Fruit fly (Drosophila melanogaster) whole organism, embryonic: ENCODE results near the gene Cdc7.

Experiments
- Atf3 ChIP-seq: fragments of 200-800 bp; sonication (Bioruptor generic); optimal IDR thresholded peaks from 3 replicates; lab custom pipeline; 2016; ENCODE audit warnings: missing biosample characterization, missing genetic modification characterization
- Atf6 ChIP-seq: fragments of 200-800 bp; sonication (Bioruptor generic); IDR thresholded peaks from 2 replicates; pipeline ENCODE4 v1.3.6; 2022; ENCODE audit warnings: missing biosample characterization, missing genetic modification characterization
- Bdp1 ChIP-seq: fragments of 200-800 bp; sonication (Bioruptor generic); optimal IDR thresholded peaks from 3 replicates; lab custom pipeline; 2016; ENCODE audit warnings: missing biosample characterization, missing genetic modification characterization
- CG10565 ChIP-seq: fragments of 200-800 bp; sonication (Bioruptor generic); optimal IDR thresholded peaks from 3 replicates; lab custom pipeline; 2016; ENCODE audit warnings: missing biosample characterization, mild to moderate bottlenecking, missing genetic modification characterization
- CG11247 ChIP-seq: fragments of 200-800 bp; sonication (Bioruptor generic); IDR thresholded peaks from 2 replicates; pipeline ENCODE4 v1.3.6; 2022; ENCODE audit warnings: missing biosample characterization, missing genetic modification characterization
- CG13123 ChIP-seq: fragments of 200-800 bp; sonication (Bioruptor generic); optimal IDR thresholded peaks from 2 replicates; lab custom pipeline; 2016; ENCODE audit warnings: missing biosample characterization, missing genetic modification characterization
- CG13287 ChIP-seq: fragments of 200-800 bp; sonication (Bioruptor generic); IDR thresholded peaks from 2 replicates; pipeline ENCODE4 v1.3.6; 2022; ENCODE audit warnings: missing biosample characterization, missing genetic modification characterization; ENCODE audit not compliant: partially characterized antibody
- CG13424 ChIP-seq: fragments of 200-800 bp; sonication (Bioruptor generic); optimal IDR thresholded peaks from 2 replicates; lab custom pipeline; 2019; ENCODE audit warnings: missing biosample characterization, mild to moderate bottlenecking, missing genetic modification characterization, moderate library complexity
- CG15696 ChIP-seq: fragments of 200-800 bp; sonication (Bioruptor generic); optimal IDR thresholded peaks from 2 replicates; lab custom pipeline; 2019; ENCODE audit warnings: missing biosample characterization, mild to moderate bottlenecking, missing genetic modification characterization, moderate library complexity
- CG1603 ChIP-seq: fragments of 200-800 bp; sonication (Bioruptor generic); optimal IDR thresholded peaks from 2 replicates; lab custom pipeline; 2019; ENCODE audit warnings: missing biosample characterization, mild to moderate bottlenecking, missing genetic modification characterization, moderate library complexity
- CG17568 ChIP-seq: fragments of 200-800 bp; sonication (Bioruptor generic); optimal IDR thresholded peaks from 2 replicates; lab custom pipeline; 2018; ENCODE audit warnings: missing biosample characterization, mild to moderate bottlenecking, missing genetic modification characterization, moderate library complexity
- CG1792 ChIP-seq: fragments of 200-800 bp; sonication (Bioruptor generic); optimal IDR thresholded peaks from 2 replicates; lab custom pipeline; 2016; ENCODE audit warnings: missing biosample characterization, missing genetic modification characterization
- CG18619 ChIP-seq: fragments of 200-800 bp; sonication (Bioruptor generic); optimal IDR thresholded peaks from 3 replicates; lab custom pipeline; 2017; ENCODE audit warnings: missing biosample characterization, mild to moderate bottlenecking, missing genetic modification characterization
- CG2889 ChIP-seq: fragments of 200-800 bp; sonication (Bioruptor generic); IDR thresholded peaks from 3 replicates; pipeline ENCODE4 v1.3.6; 2022; ENCODE audit warnings: missing biosample characterization, missing genetic modification characterization
- CG4617 ChIP-seq: fragments of 200-800 bp; sonication (Bioruptor generic); optimal IDR thresholded peaks from 3 replicates; lab custom pipeline; 2016; ENCODE audit warnings: missing biosample characterization, missing genetic modification characterization, borderline replicate concordance
- CG5953 ChIP-seq: fragments of 200-800 bp; sonication (Bioruptor generic); IDR thresholded peaks from 2 replicates; pipeline ENCODE4 v1.3.6; 2022; ENCODE audit warnings: missing biosample characterization, missing genetic modification characterization
- CG8089 ChIP-seq: fragments of 200-800 bp; sonication (Bioruptor generic); optimal IDR thresholded peaks from 3 replicates; lab custom pipeline; 2016; ENCODE audit warnings: missing biosample characterization, missing genetic modification characterization
- CG9609 ChIP-seq: fragments of 200-800 bp; sonication (Bioruptor generic); optimal IDR thresholded peaks from 3 replicates; lab custom pipeline; 2016; ENCODE audit warnings: missing biosample characterization, missing genetic modification characterization
- Deaf1 ChIP-seq: fragments of 200-800 bp; optimal IDR thresholded peaks from 3 replicates; lab custom pipeline; 2019; ENCODE audit warnings: missing biosample characterization, mild to moderate bottlenecking, missing genetic modification characterization, moderate library complexity
- Dfd ChIP-seq, 2 experiments: fragments of >200 bp; optimal IDR thresholded peaks; 2 replicates each; lab custom pipeline; 2017; ENCODE audit warnings: missing biosample characterization in 2 of 2, missing genetic modification characterization in 2 of 2
- Hr39 ChIP-seq: fragments of >200 bp; optimal IDR thresholded peaks from 2 replicates; lab custom pipeline; 2017
- Kr ChIP-seq: fragments of 200-800 bp; sonication (Bioruptor generic); optimal IDR thresholded peaks from 2 replicates; lab custom pipeline; 2017; ENCODE audit warnings: missing biosample characterization, mild to moderate bottlenecking, missing genetic modification characterization
- MTF-1 ChIP-seq: fragments of 200-800 bp; sonication (Bioruptor generic); optimal IDR thresholded peaks from 2 replicates; lab custom pipeline; 2018; ENCODE audit warnings: missing biosample characterization, mild to moderate bottlenecking, missing genetic modification characterization, borderline replicate concordance
- NC2α ChIP-seq: fragments of 200-800 bp; sonication (Bioruptor generic); optimal IDR thresholded peaks from 2 replicates; lab custom pipeline; 2016; ENCODE audit warnings: missing biosample characterization, missing genetic modification characterization
- Sin3A ChIP-seq: fragments of >200 bp; optimal IDR thresholded peaks from 2 replicates; lab custom pipeline; 2018
- Spps ChIP-seq: fragments of 200-800 bp; sonication (Bioruptor generic); optimal IDR thresholded peaks from 2 replicates; lab custom pipeline; 2018; ENCODE audit warnings: missing biosample characterization, mild to moderate bottlenecking, missing genetic modification characterization
- Sry-β ChIP-seq: fragments of 200-800 bp; sonication (Bioruptor generic); optimal IDR thresholded peaks from 2 replicates; lab custom pipeline; 2018; ENCODE audit warnings: missing biosample characterization, mild to moderate bottlenecking, missing genetic modification characterization, moderate library complexity
- abd-A ChIP-seq: fragments of 200-800 bp; sonication (Bioruptor generic); optimal IDR thresholded peaks from 3 replicates; lab custom pipeline; 2019; ENCODE audit warnings: missing biosample characterization, mild to moderate bottlenecking, missing genetic modification characterization, moderate library complexity
- ap ChIP-seq: fragments of 200-800 bp; sonication (Bioruptor generic); IDR thresholded peaks from 2 replicates; pipeline ENCODE4 v1.3.6; 2022; ENCODE audit warnings: missing biosample characterization, missing genetic modification characterization
- cad ChIP-seq: fragments of >200 bp; optimal IDR thresholded peaks from 2 replicates; lab custom pipeline; 2017; ENCODE audit warnings: missing biosample characterization, missing genetic modification characterization
- chinmo ChIP-seq: fragments of 200-800 bp; sonication (Bioruptor generic); IDR thresholded peaks from 4 replicates; pipeline ENCODE4 v1.3.6; 2022; ENCODE audit warnings: missing biosample characterization, missing genetic modification characterization; ENCODE audit not compliant: partially characterized antibody
- chn ChIP-seq: fragments of 200-800 bp; sonication (Bioruptor generic); optimal IDR thresholded peaks from 2 replicates; lab custom pipeline; 2016; ENCODE audit warnings: missing biosample characterization, missing genetic modification characterization
- croc ChIP-seq: fragments of 200-800 bp; sonication (Bioruptor generic); conservative IDR thresholded peaks from 3 replicates; pipeline ENCODE4 v1.3.6; 2022; ENCODE audit warnings: missing biosample characterization, missing genetic modification characterization
- dysf ChIP-seq: fragments of 200-800 bp; sonication (Bioruptor generic); IDR thresholded peaks from 3 replicates; pipeline ENCODE4 v1.3.6; 2022; ENCODE audit warnings: missing biosample characterization, missing genetic modification characterization
- emc ChIP-seq: fragments of 200-800 bp; sonication (Bioruptor generic); optimal IDR thresholded peaks from 2 replicates; lab custom pipeline; 2016; ENCODE audit warnings: missing biosample characterization, missing genetic modification characterization
- exex ChIP-seq: fragments of 200-800 bp; sonication (Bioruptor generic); optimal IDR thresholded peaks from 4 replicates; lab custom pipeline; 2018; ENCODE audit warnings: missing biosample characterization, mild to moderate bottlenecking, missing genetic modification characterization, moderate library complexity
- eyg ChIP-seq: fragments of 200-800 bp; sonication (Bioruptor generic); optimal IDR thresholded peaks from 3 replicates; lab custom pipeline; 2016; ENCODE audit warnings: missing biosample characterization, missing genetic modification characterization
- fd3F ChIP-seq: fragments of 200-800 bp; sonication (Bioruptor generic); optimal IDR thresholded peaks from 2 replicates; lab custom pipeline; 2018; ENCODE audit warnings: missing biosample characterization, mild to moderate bottlenecking, missing genetic modification characterization, moderate library complexity
- jigr1 ChIP-seq: fragments of 200-800 bp; sonication (Bioruptor generic); IDR thresholded peaks from 3 replicates; pipeline ENCODE4 v1.3.6; 2022; ENCODE audit warnings: missing biosample characterization, missing genetic modification characterization
- kah ChIP-seq: fragments of 200-800 bp; sonication (Bioruptor generic); optimal IDR thresholded peaks from 2 replicates; lab custom pipeline; 2018; ENCODE audit warnings: missing biosample characterization, mild to moderate bottlenecking, missing genetic modification characterization
- kay ChIP-seq: fragments of 200-800 bp; sonication (Bioruptor generic); optimal IDR thresholded peaks from 2 replicates; lab custom pipeline; 2016; ENCODE audit warnings: missing biosample characterization, missing genetic modification characterization
- mld ChIP-seq: fragments of 200-800 bp; sonication (Bioruptor generic); IDR thresholded peaks from 3 replicates; pipeline ENCODE4 v1.3.6; 2022; ENCODE audit warnings: missing biosample characterization, missing genetic modification characterization; ENCODE audit not compliant: partially characterized antibody
- nom ChIP-seq: fragments of 200-800 bp; sonication (Bioruptor generic); optimal IDR thresholded peaks from 2 replicates; lab custom pipeline; 2017; ENCODE audit warnings: missing biosample characterization, missing genetic modification characterization, mild to moderate bottlenecking, moderate library complexity, missing genetic modification reagents
- pb ChIP-seq: fragments of 200-800 bp; sonication (Bioruptor generic); optimal IDR thresholded peaks from 3 replicates; lab custom pipeline; 2016; ENCODE audit warnings: missing biosample characterization, missing genetic modification characterization
- rib ChIP-seq: fragments of 200-800 bp; sonication (Bioruptor generic); IDR thresholded peaks from 2 replicates; pipeline ENCODE4 v1.3.6; 2022; ENCODE audit warnings: missing biosample characterization, missing genetic modification characterization
- row ChIP-seq: fragments of 200-800 bp; sonication (Bioruptor generic); IDR thresholded peaks from 3 replicates; pipeline ENCODE4 v1.3.6; 2022; ENCODE audit warnings: missing biosample characterization, missing genetic modification characterization
- sob ChIP-seq: fragments of 200-800 bp; sonication (Bioruptor generic); IDR thresholded peaks from 2 replicates; pipeline ENCODE4 v1.3.6; 2022; ENCODE audit warnings: missing biosample characterization, missing genetic modification characterization
- ttk ChIP-seq: fragments of 200-800 bp; sonication (Bioruptor generic); IDR thresholded peaks from 2 replicates; pipeline ENCODE4 v2.1.2; 2022; ENCODE audit warnings: missing biosample characterization, missing genetic modification characterization
- usp ChIP-seq: fragments of >200 bp; optimal IDR thresholded peaks from 2 replicates; lab custom pipeline; 2017; ENCODE audit warnings: missing biosample characterization, missing genetic modification characterization
- z ChIP-seq: fragments of 200-800 bp; sonication (Bioruptor generic); IDR thresholded peaks from 3 replicates; pipeline ENCODE4 v1.3.6; 2022; ENCODE audit warnings: missing biosample characterization, missing genetic modification characterization

The Cdc7 gene

dm6 chrX:6678635-6679501 is 24.5 kb downstream of the Cdc7 start, which contains the start of gene ND-ASHI (continued):
- TF ChIP-seq abd-A (tag; lab: Kevin White, UChicago) (no peak), nom (GFP tag; lab: Kevin White, UChicago) (peak; percentile 96), kah (GFP tag; lab: Kevin White, UChicago) (peak; percentile 56), CG5953 (GFP tag; lab: Robert Waterston, UW) (peak; percentile 91), cad (GFP tag; lab: Kevin White, UChicago) (no peak), CG15696 (tag; lab: Kevin White, UChicago) (peak; percentile 75), Kr (no peak), exex (tag; lab: Kevin White, UChicago) (peak; percentile 80), fd3F (GFP tag; lab: Kevin White, UChicago) (peak; percentile 90), MTF-1 (GFP tag; lab: Kevin White, UChicago) (peak; percentile 89), CG4617 (peak; percentile 85), CG10565 (GFP tag; lab: Kevin White, UChicago) (peak; percentile 78), Atf6 (peak; percentile 96), Bdp1 (GFP tag; lab: Kevin White, UChicago) (peak; percentile 83), CG8089 (GFP tag; lab: Kevin White, UChicago) (peak; percentile 79), chinmo (GFP tag; lab: Robert Waterston, UW) (0 out of 4 replicates have a peak, but pooled peaks have one; percentile 4), sob (peak; percentile 97), dysf (GFP tag; lab: Robert Waterston, UW) (peak; percentile 96), mld (GFP tag; lab: Robert Waterston, UW) (no peak), CG1792 (GFP tag; lab: Kevin White, UChicago) (peak; percentile 88), CG1603 (tag; lab: Kevin White, UChicago) (peak; percentile 96), row (GFP tag; lab: Robert Waterston, UW) (peak; percentile 95), ap (GFP tag; lab: Robert Waterston, UW) (peak; percentile 93), Sin3A (no peak), pb (GFP tag; lab: Kevin White, UChicago) (peak; percentile 80), CG9609 (peak; percentile 84), Deaf1 (tag; lab: Kevin White, UChicago) (no peak), Hr39 (lab: Kevin White, UChicago) (no peak), NC2α (GFP tag; lab: Kevin White, UChicago) (peak; percentile 77), CG2889 (GFP tag; lab: Robert Waterston, UW) (peak; percentile 91), CG11247 (GFP tag; lab: Robert Waterston, UW) (peak; percentile 97), CG18619 (GFP tag; lab: Kevin White, UChicago) (peak; percentile 93), usp (GFP tag; lab: Kevin White, UChicago) (no peak), Sry-β (peak; percentile 37), CG13123 (GFP tag; lab: Kevin White, UChicago) (peak; percentile 75), Spps (peak; percentile 82), eyg (GFP tag; lab: Kevin White, UChicago) (peak; percentile 91), z (GFP tag; lab: Robert Waterston, UW) (peak; percentile 60; the same call in 2 of the 3 replicates), CG13287 (GFP tag; lab: Robert Waterston, UW) (no peak; the same call in 1 of the 2 replicates), Dfd (GFP tag; optimal IDR thresholded peaks at IDR 0.05; lab: Kevin White, UChicago) (no peak), jigr1 (GFP tag; lab: Robert Waterston, UW) (peak; percentile 81; the same call in 2 of the 3 replicates), chn (GFP tag; lab: Kevin White, UChicago) (peak; percentile 89), ttk (GFP tag; lab: Robert Waterston, UW) (peak; percentile 93), CG13424 (tag; lab: Kevin White, UChicago) (peak; percentile 92), emc (peak; percentile 88), rib (peak; percentile 96), kay (GFP tag; lab: Kevin White, UChicago) (peak; percentile 88), Atf3 (GFP tag; lab: Kevin White, UChicago) (peak; percentile 77), croc (GFP tag; lab: Robert Waterston, UW) (peak; percentile 84), CG17568 (GFP tag; lab: Kevin White, UChicago) (no peak)
